Worm (Caenorhabditis elegans) whole organism, midembryonic: ENCODE results near the gene nspg-8.

Experiments used
- klf-2 ChIP-seq: fragments of 200-800 bp; sonication (Bioruptor generic); conservative IDR thresholded peaks from 2 replicates; pipeline ENCODE4 v1.3.6; 2022; ENCODE audit warnings: missing genetic modification reagents, missing genetic modification characterization, missing compliant biosample characterization

Gene nspg-8

DNA sequence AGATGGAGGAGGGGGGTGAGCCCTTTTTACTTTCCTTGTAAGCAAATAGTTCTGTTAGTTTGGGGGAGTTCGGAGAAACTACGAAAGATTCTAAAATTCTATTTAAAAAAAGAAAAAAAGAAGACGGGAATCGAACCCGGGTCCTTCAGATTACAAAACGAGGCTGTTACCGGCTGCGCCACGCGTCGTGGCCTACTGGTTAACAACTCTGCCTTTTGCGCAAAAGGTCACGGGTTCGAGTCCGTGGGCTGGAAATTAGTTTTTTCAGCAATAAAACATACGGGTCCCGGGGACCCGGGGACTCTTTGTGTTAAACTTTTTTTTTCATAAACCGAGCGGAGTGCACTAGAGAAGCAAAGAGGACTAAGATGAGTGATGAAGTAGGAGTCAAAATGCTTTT, 49.3 kb downstream of the nspg-8 start:
- TF ChIP-seq klf-2 (GFP tag; lab: Robert Waterston, UW) = no peak
